Worm (Caenorhabditis elegans): ENCODE results near the gene gfat-1.

gfat-1 gene

DNA sequence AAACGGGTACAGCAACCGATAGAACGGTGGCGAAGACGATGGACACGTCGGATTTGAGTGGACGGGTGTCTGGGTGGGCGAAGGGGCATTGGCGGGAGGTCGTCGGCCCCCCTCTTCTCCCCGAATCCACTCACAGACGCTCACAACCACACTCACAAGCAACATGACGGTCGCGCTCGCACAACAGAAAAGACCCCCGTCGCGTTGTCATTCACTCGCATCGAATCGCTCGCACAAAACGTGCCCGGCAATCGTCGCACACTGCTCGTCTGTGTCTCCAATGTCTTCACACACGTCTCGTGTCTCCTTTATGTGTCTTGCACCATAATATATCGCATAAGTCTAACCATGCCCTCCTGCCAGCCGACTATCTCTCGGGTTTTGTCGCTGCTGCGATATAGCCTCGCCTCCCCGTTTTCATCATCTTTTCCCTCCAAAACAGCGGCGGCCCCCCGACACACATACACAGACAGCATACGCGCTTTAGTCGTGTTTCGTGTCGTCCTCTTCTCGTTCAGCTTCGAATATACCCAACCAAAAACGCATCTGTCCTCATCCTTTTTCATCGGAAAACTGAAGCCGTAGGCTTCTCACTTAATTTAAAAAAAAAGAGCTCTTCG is 38.9 kb upstream of the gfat-1 start (continued):
- no peak; the same call in 1 of the 2 replicates for TF ChIP-seq D2030.7 (GFP tag; IDR thresholded peaks at IDR 0.05)
- TF ChIP-seq Y56A3A.18 (GFP tag; IDR thresholded peaks at IDR 0.05), result no peak
- TF ChIP-seq nhr-90 (tag; optimal IDR thresholded peaks at IDR 0.05), result peak; percentile 58
- TF ChIP-seq egl-18 (GFP tag; IDR thresholded peaks at IDR 0.05), result no peak
- peak; percentile 79; the same call in 1 of the 2 replicates for TF ChIP-seq pbrm-1 (GFP tag; IDR thresholded peaks at IDR 0.05)
- TF ChIP-seq K12H6.12 (tag; optimal IDR thresholded peaks at IDR 0.05), result peak; percentile 93
- TF ChIP-seq aptf-3 (GFP tag; IDR thresholded peaks at IDR 0.05), result no peak
- TF ChIP-seq snpc-1.1 (tag; optimal IDR thresholded peaks at IDR 0.05; ENCODE audit: insufficient read depth), result peak; percentile 7
- peak; percentile 63; the same call in 1 of the 2 replicates for TF ChIP-seq lin-26 (GFP tag; IDR thresholded peaks at IDR 0.05)
- TF ChIP-seq F23B12.7 (tag; optimal IDR thresholded peaks at IDR 0.05; ENCODE audit: insufficient read depth), result no peak
- no peak for TF ChIP-seq F57A8.1 (GFP tag; optimal IDR thresholded peaks at IDR 0.05)
- no peak for TF ChIP-seq nfya-2 (GFP tag; IDR thresholded peaks at IDR 0.05)
- TF ChIP-seq ceh-79 (tag; optimal IDR thresholded peaks at IDR 0.05), result no peak
- TF ChIP-seq Y53G8AR.9 (GFP tag; conservative IDR thresholded peaks at IDR 0.05), result 0 out of 2 replicates have a peak, but pooled peaks have one; percentile 47
- TF ChIP-seq F52B5.7 (tag; optimal IDR thresholded peaks at IDR 0.05), result peak; percentile 23
- peak in 1 of 3 experiments; percentile 50 for TF ChIP-seq lin-35 (GFP tag; optimal IDR thresholded peaks at IDR 0.05)
- peak; percentile 89 for TF ChIP-seq ztf-26 (tag; optimal IDR thresholded peaks at IDR 0.05)
- TF ChIP-seq rpc-1 (optimal IDR thresholded peaks at IDR 0.05), result no peak
- no peak for TF ChIP-seq rpc-1 (tag; optimal IDR thresholded peaks at IDR 0.05)
- TF ChIP-seq egl-44 (GFP tag; IDR thresholded peaks at IDR 0.05), result no peak
- TF ChIP-seq B0261.1 (tag; optimal IDR thresholded peaks at IDR 0.05), result no peak
- TF ChIP-seq T07F8.4 (tag; optimal IDR thresholded peaks at IDR 0.05), result no peak
- no peak for TF ChIP-seq hrde-1 (tag; optimal IDR thresholded peaks at IDR 0.05; ENCODE audit: borderline replicate concordance)
- no peak for TF ChIP-seq ztf-25 (GFP tag; IDR thresholded peaks at IDR 0.05)
- TF ChIP-seq die-1 (tag; optimal IDR thresholded peaks at IDR 0.05), result peak; percentile 39
- TF ChIP-seq repo-1 (tag; optimal IDR thresholded peaks at IDR 0.05), result peak; percentile 67
- TF ChIP-seq F49E8.2 (tag; optimal IDR thresholded peaks at IDR 0.05; ENCODE audit: insufficient read depth), result no peak
- no peak for TF ChIP-seq hmg-20 (GFP tag; IDR thresholded peaks at IDR 0.05)
- TF ChIP-seq bed-2 (GFP tag; IDR thresholded peaks at IDR 0.05), result no peak; the same call in 1 of the 2 replicates
- peak; percentile 18 for TF ChIP-seq athp-1 (tag; optimal IDR thresholded peaks at IDR 0.05)
- no peak for TF ChIP-seq mxl-1 (tag; optimal IDR thresholded peaks at IDR 0.05)
- no peak for TF ChIP-seq hlh-12 (tag; optimal IDR thresholded peaks at IDR 0.05)
- TF ChIP-seq F55B11.4 (tag; optimal IDR thresholded peaks at IDR 0.05; ENCODE audit: borderline replicate concordance, insufficient read depth), result no peak
- no peak for TF ChIP-seq ztf-3 (GFP tag; optimal IDR thresholded peaks at IDR 0.05)
- TF ChIP-seq somi-1 (GFP tag; optimal IDR thresholded peaks at IDR 0.05), result peak; percentile 69
- peak; percentile 95 for TF ChIP-seq hmg-1.2 (GFP tag; IDR thresholded peaks at IDR 0.05)
- peak; percentile 66 for TF ChIP-seq mcd-1 (GFP tag; IDR thresholded peaks at IDR 0.05)
- TF ChIP-seq Y53F4B.3 (GFP tag; IDR thresholded peaks at IDR 0.05), result no peak
- TF ChIP-seq attf-6 (GFP tag; IDR thresholded peaks at IDR 0.05), result no peak
- peak; percentile 38 for TF ChIP-seq unc-62 (GFP tag; optimal IDR thresholded peaks at IDR 0.05)
- no peak for TF ChIP-seq nhr-179 (tag; optimal IDR thresholded peaks at IDR 0.05)
- no peak for TF ChIP-seq Y67H2A.10 (GFP tag; conservative IDR thresholded peaks at IDR 0.05)
- peak; percentile 87 for TF ChIP-seq lin-40 (tag; optimal IDR thresholded peaks at IDR 0.05)
- TF ChIP-seq madf-10 (tag; optimal IDR thresholded peaks at IDR 0.05), result peak; percentile 94
- TF ChIP-seq madf-6 (GFP tag; IDR thresholded peaks at IDR 0.05), result peak; percentile 32; the same call in 1 of the 2 replicates
- TF ChIP-seq gei-17 (GFP tag; optimal IDR thresholded peaks at IDR 0.05), result peak; percentile 70
- no peak for TF ChIP-seq him-1 (tag; optimal IDR thresholded peaks at IDR 0.05)
- TF ChIP-seq ceh-91 (GFP tag; IDR thresholded peaks at IDR 0.05), result 0 out of 2 replicates have a peak, but pooled peaks have one; percentile 36

Measured in whole organism, young adult.